Worm (Caenorhabditis elegans): Measurements from ENCODE around the gene slc-9B.1.

ce11 chrX:10302430-10302829, 23.0 kb downstream of the slc-9B.1 start, which contains the start of gene fip-5:
- TF ChIP-seq hnd-1 (tag; optimal IDR thresholded peaks at IDR 0.05), result no peak
- TF ChIP-seq ets-7 (tag; optimal IDR thresholded peaks at IDR 0.05), result no peak

All from whole organism, early embryonic.